Fruit fly (Drosophila melanogaster): ENCODE measurements around the gene Lasp.

- TF ChIP-seq CTCF (optimal IDR thresholded peaks at IDR 0.05) (no peak), CG8478 (optimal IDR thresholded peaks at IDR 0.05) (no peak)
These were observed 64.5 kb downstream of the Lasp start for dm6 chr3L:16646865-16647459.

Data from S2 (cell line).